Worm (Caenorhabditis elegans): Measurements from ENCODE around the gene cwn-2.

- TF ChIP-seq fkh-10 (GFP tag; optimal IDR thresholded peaks at IDR 0.05) (no peak), R02D3.7 (tag; optimal IDR thresholded peaks at IDR 0.05) (no peak), nhr-25 (tag; optimal IDR thresholded peaks at IDR 0.05) (no peak), nhr-28 (tag; optimal IDR thresholded peaks at IDR 0.05) (no peak), nhr-237 (tag; optimal IDR thresholded peaks at IDR 0.05) (no peak), elt-2 (tag; optimal IDR thresholded peaks at IDR 0.05) (no peak), nhr-12 (tag; optimal IDR thresholded peaks at IDR 0.05) (no peak)
Measured at ce11 chrIV:10078003-10078402, 10.4 kb downstream of the cwn-2 start.

Measured in whole organism, L3 larva.